Worm (Caenorhabditis elegans): Measurements from ENCODE around the gene clh-6.

clh-6 gene

DNA sequence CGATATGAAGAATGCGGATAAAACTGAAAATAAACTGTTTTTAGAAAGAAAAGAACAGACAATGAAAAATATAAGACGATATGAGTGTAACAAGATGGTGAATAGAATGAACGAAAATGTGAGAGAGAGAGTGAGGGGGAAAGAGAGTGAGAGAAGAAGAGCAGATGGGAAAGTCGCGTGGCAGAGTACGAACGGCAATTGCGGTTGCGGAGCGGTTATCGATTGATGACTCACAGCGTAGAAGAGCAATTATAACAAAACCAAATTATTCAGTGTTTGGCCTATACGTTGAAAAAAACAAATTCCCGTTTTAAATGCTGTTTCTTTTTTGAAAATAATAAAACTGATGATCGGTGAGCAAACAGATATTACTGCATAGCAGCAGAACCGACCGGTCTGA, 2.2 kb upstream of the clh-6 start, which contains the start of gene pqn-53 (continued):
- TF ChIP-seq aptf-2 (GFP tag; conservative IDR thresholded peaks at IDR 0.05): no peak
- TF ChIP-seq mxl-1 (tag; optimal IDR thresholded peaks at IDR 0.05): no peak
- TF ChIP-seq snpc-1.3 (tag; optimal IDR thresholded peaks at IDR 0.05; ENCODE audit: insufficient read depth): no peak
- TF ChIP-seq ztf-25 (GFP tag; IDR thresholded peaks at IDR 0.05): no peak
- no peak for TF ChIP-seq athp-1 (tag; optimal IDR thresholded peaks at IDR 0.05)
- no peak for TF ChIP-seq Y95B8A.8 (GFP tag; IDR thresholded peaks at IDR 0.05)
- no peak for TF ChIP-seq aptf-3 (GFP tag; IDR thresholded peaks at IDR 0.05)
- no peak for TF ChIP-seq tbx-9 (tag; optimal IDR thresholded peaks at IDR 0.05; ENCODE audit: borderline replicate concordance)
- TF ChIP-seq cebp-1 (GFP tag; IDR thresholded peaks at IDR 0.05): no peak
- peak; percentile 36 for TF ChIP-seq cebp-1 (tag; optimal IDR thresholded peaks at IDR 0.05)
- 0 out of 2 replicates have a peak, but pooled peaks have one; percentile 48 for TF ChIP-seq madf-3 (GFP tag; IDR thresholded peaks at IDR 0.05)
- TF ChIP-seq ccch-3 (GFP tag; optimal IDR thresholded peaks at IDR 0.05): no peak
- TF ChIP-seq akir-1 (GFP tag; optimal IDR thresholded peaks at IDR 0.05): no peak
- TF ChIP-seq madf-6 (GFP tag; IDR thresholded peaks at IDR 0.05): 0 out of 2 replicates have a peak, but pooled peaks have one; percentile 26
- TF ChIP-seq ama-1 (optimal IDR thresholded peaks at IDR 0.05): no peak
- TF ChIP-seq ama-1 (GFP tag; optimal IDR thresholded peaks at IDR 0.05): no peak
- no peak for TF ChIP-seq atf-7 (tag; optimal IDR thresholded peaks at IDR 0.05)
- TF ChIP-seq Y53G8AR.9 (GFP tag; conservative IDR thresholded peaks at IDR 0.05): no peak
- TF ChIP-seq F49E8.2 (tag; optimal IDR thresholded peaks at IDR 0.05; ENCODE audit: insufficient read depth): no peak
- TF ChIP-seq ztf-28 (GFP tag; IDR thresholded peaks at IDR 0.05): no peak
- TF ChIP-seq F33H1.4 (GFP tag; IDR thresholded peaks at IDR 0.05): no peak
- no peak for TF ChIP-seq sea-2 (GFP tag; IDR thresholded peaks at IDR 0.05)
- no peak for TF ChIP-seq dpff-1 (tag; optimal IDR thresholded peaks at IDR 0.05)
- TF ChIP-seq egrh-3 (GFP tag; IDR thresholded peaks at IDR 0.05): no peak
- no peak for TF ChIP-seq K12H6.12 (tag; optimal IDR thresholded peaks at IDR 0.05)
- 0 out of 2 replicates have a peak, but pooled peaks have one; percentile 31 for TF ChIP-seq ekl-4 (GFP tag; IDR thresholded peaks at IDR 0.05)
- TF ChIP-seq sptf-2 (GFP tag; optimal IDR thresholded peaks at IDR 0.05): no peak
- no peak for TF ChIP-seq unc-62 (GFP tag; optimal IDR thresholded peaks at IDR 0.05)
- no peak for TF ChIP-seq Y53F4B.3 (GFP tag; IDR thresholded peaks at IDR 0.05)
- no peak for TF ChIP-seq ztf-6 (GFP tag; IDR thresholded peaks at IDR 0.05)
- TF ChIP-seq F23B12.7 (tag; optimal IDR thresholded peaks at IDR 0.05; ENCODE audit: insufficient read depth): no peak
- TF ChIP-seq hmg-1.2 (GFP tag; IDR thresholded peaks at IDR 0.05): peak; percentile 26; the same call in 1 of the 2 replicates
- TF ChIP-seq K11D2.4 (GFP tag; IDR thresholded peaks at IDR 0.05): no peak
- TF ChIP-seq dox-1 (GFP tag; IDR thresholded peaks at IDR 0.05): no peak
- no peak for TF ChIP-seq F55B11.4 (tag; optimal IDR thresholded peaks at IDR 0.05; ENCODE audit: borderline replicate concordance, insufficient read depth)
- TF ChIP-seq attf-3 (GFP tag; conservative IDR thresholded peaks at IDR 0.05): no peak
- TF ChIP-seq C17E4.6 (GFP tag; IDR thresholded peaks at IDR 0.05): no peak
- TF ChIP-seq die-1 (tag; optimal IDR thresholded peaks at IDR 0.05): no peak
- TF ChIP-seq zim-3 (tag; optimal IDR thresholded peaks at IDR 0.05): no peak

DNA sequence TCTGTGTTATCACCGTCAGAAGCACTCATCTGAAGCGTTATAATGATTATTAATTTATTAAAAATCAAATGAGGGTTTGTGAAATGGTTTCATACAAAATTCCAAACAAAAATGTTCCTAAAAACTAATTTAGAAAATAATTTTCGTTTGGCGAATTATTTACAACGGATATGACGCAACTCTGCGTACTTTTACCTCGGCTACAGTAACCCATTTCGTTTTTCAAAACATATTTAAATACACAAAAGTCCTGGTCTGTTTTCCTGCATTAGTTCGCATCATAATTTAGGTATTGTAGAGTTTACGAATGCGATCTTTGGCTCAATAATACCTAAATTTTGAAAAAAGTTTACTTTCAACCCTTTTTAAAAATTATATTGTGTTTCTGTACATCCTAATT, 3.4 kb downstream of the clh-6 start, which contains the start of gene R07B7.2:
Gene R07B7.2 (minus strand): TSS at position 35 of the 400 bp plus-strand sequence.
- TF ChIP-seq C17E4.6 (GFP tag; IDR thresholded peaks at IDR 0.05): no peak
- TF ChIP-seq ztf-28 (GFP tag; IDR thresholded peaks at IDR 0.05): no peak
- no peak for TF ChIP-seq ztf-3 (GFP tag; optimal IDR thresholded peaks at IDR 0.05)
- no peak for TF ChIP-seq B0019.2 (GFP tag; conservative IDR thresholded peaks at IDR 0.05)
- TF ChIP-seq ceh-100 (GFP tag; IDR thresholded peaks at IDR 0.05): no peak
- TF ChIP-seq hrde-1 (tag; optimal IDR thresholded peaks at IDR 0.05; ENCODE audit: borderline replicate concordance): peak; percentile 4
- no peak for TF ChIP-seq dpl-1 (GFP tag; optimal IDR thresholded peaks at IDR 0.05)
- peak; percentile 66 for TF ChIP-seq lsl-1 (GFP tag; optimal IDR thresholded peaks at IDR 0.05)
- TF ChIP-seq C06A6.2 (GFP tag; conservative IDR thresholded peaks at IDR 0.05): no peak
- no peak for TF ChIP-seq aptf-2 (GFP tag; conservative IDR thresholded peaks at IDR 0.05)
- TF ChIP-seq akir-1 (GFP tag; optimal IDR thresholded peaks at IDR 0.05): no peak
- no peak for TF ChIP-seq mel-28 (tag; optimal IDR thresholded peaks at IDR 0.05; ENCODE audit: borderline replicate concordance)
- no peak for TF ChIP-seq F39B2.1 (GFP tag; IDR thresholded peaks at IDR 0.05)
- no peak for TF ChIP-seq unc-62 (GFP tag; optimal IDR thresholded peaks at IDR 0.05)

All from whole organism, young adult.